Worm (Caenorhabditis elegans) whole organism, young adult: ENCODE results near the gene M04G7.1.

Source experiments
- B0035.1 ChIP-seq: sonication (generic microtip); optimal IDR thresholded peaks from 2 replicates; lab custom pipeline; 2016; ENCODE audit warnings: missing genetic modification characterization, mild to moderate bottlenecking, missing compliant biosample characterization, missing genotype, missing genetic modification reagents
- B0336.3 ChIP-seq: fragments of 200-800 bp; sonication (Bioruptor generic); IDR thresholded peaks from 2 replicates; pipeline ENCODE4 v1.3.6; 2022; ENCODE audit warnings: missing genetic modification characterization, missing compliant biosample characterization
- C06A6.2 ChIP-seq: fragments of 200-800 bp; sonication (Bioruptor generic); conservative IDR thresholded peaks from 2 replicates; pipeline ENCODE4 v1.3.6; 2022; ENCODE audit warnings: missing genetic modification characterization, missing compliant biosample characterization
- F22D6.2 ChIP-seq: sonication (generic microtip); optimal IDR thresholded peaks from 2 replicates; lab custom pipeline; 2016; ENCODE audit warnings: mild to moderate bottlenecking, missing genetic modification characterization, missing compliant biosample characterization
- F23B12.7 ChIP-seq: sonication (generic microtip); optimal IDR thresholded peaks from 2 replicates; lab custom pipeline; 2017; ENCODE audit warnings: missing genetic modification characterization, mild to moderate bottlenecking, missing compliant biosample characterization, antibody characterized with exemption, moderate library complexity; ENCODE audit not compliant: insufficient read depth
- F33H1.4 ChIP-seq: fragments of 200-800 bp; sonication (Bioruptor generic); IDR thresholded peaks from 2 replicates; pipeline ENCODE4 v1.3.6; 2022; ENCODE audit warnings: missing genetic modification reagents, missing genetic modification characterization, missing compliant biosample characterization
- F52B5.7 ChIP-seq: sonication (generic microtip); optimal IDR thresholded peaks from 2 replicates; lab custom pipeline; 2016; ENCODE audit warnings: mild to moderate bottlenecking, missing genetic modification characterization, missing compliant biosample characterization
- K11D2.4 ChIP-seq: fragments of 200-800 bp; sonication (Bioruptor generic); IDR thresholded peaks from 2 replicates; pipeline ENCODE4 v1.3.6; 2022; ENCODE audit warnings: missing genetic modification reagents, missing genetic modification characterization, missing compliant biosample characterization
- K12H6.12 ChIP-seq: fragments of 200-800 bp; sonication (Bioruptor generic); optimal IDR thresholded peaks from 2 replicates; lab custom pipeline; 2018; ENCODE audit warnings: mild to moderate bottlenecking, missing genetic modification characterization, missing compliant biosample characterization
- T07F8.4 ChIP-seq: sonication (generic microtip); optimal IDR thresholded peaks from 2 replicates; lab custom pipeline; 2016; ENCODE audit warnings: mild to moderate bottlenecking, missing genetic modification characterization, moderate library complexity, missing compliant biosample characterization
- Y53F4B.3 ChIP-seq: fragments of 200-800 bp; sonication (Bioruptor generic); IDR thresholded peaks from 2 replicates; pipeline ENCODE4 v1.3.6; 2022; ENCODE audit warnings: missing genetic modification reagents, missing genetic modification characterization, missing compliant biosample characterization
- Y53G8AR.9 ChIP-seq: fragments of 200-800 bp; sonication (Bioruptor generic); conservative IDR thresholded peaks from 2 replicates; pipeline ENCODE4 v1.3.6; 2022; ENCODE audit warnings: missing genetic modification reagents, missing genetic modification characterization, missing compliant biosample characterization
- Y56A3A.18 ChIP-seq: fragments of 200-800 bp; sonication (Bioruptor generic); IDR thresholded peaks from 2 replicates; pipeline ENCODE4 v1.3.6; 2022; ENCODE audit warnings: missing genetic modification reagents, missing genetic modification characterization, missing compliant biosample characterization
- Y67H2A.10 ChIP-seq: fragments of 200-800 bp; sonication (Bioruptor generic); conservative IDR thresholded peaks from 2 replicates; pipeline ENCODE4 v1.3.6; 2022; ENCODE audit warnings: missing genetic modification reagents, missing genetic modification characterization, missing compliant biosample characterization
- ama-1 ChIP-seq, 3 experiments: fragments of 150-350 bp in 1 of 3; sonication (generic microtip) in 2 of 3; optimal IDR thresholded peaks; 2 replicates each; lab custom pipeline; 2014 to 2018; ENCODE audit warnings: missing biosample characterization in 2 of 3, missing genetic modification characterization in 2 of 3, missing genetic modification reagents in 2 of 3
- aptf-3 ChIP-seq: fragments of 200-800 bp; sonication (Bioruptor generic); IDR thresholded peaks from 2 replicates; pipeline ENCODE4 v1.3.6; 2022; ENCODE audit warnings: missing genetic modification characterization, missing compliant biosample characterization
- athp-1 ChIP-seq: sonication (generic microtip); optimal IDR thresholded peaks from 2 replicates; lab custom pipeline; 2017; ENCODE audit warnings: mild to moderate bottlenecking, missing genetic modification characterization, missing compliant biosample characterization
- bed-1 ChIP-seq: fragments of 200-800 bp; sonication (Bioruptor generic); IDR thresholded peaks from 2 replicates; pipeline ENCODE4 v1.3.6; 2022; ENCODE audit warnings: missing genetic modification reagents, missing genetic modification characterization, missing compliant biosample characterization
- cebp-1 ChIP-seq, 2 experiments: fragments of 200-800 bp in 1 of 2; sonication (Bioruptor generic) in 1 of 2; sonication (generic microtip) in 1 of 2; IDR thresholded peaks in 1 of 2; optimal IDR thresholded peaks in 1 of 2; 2 replicates each; pipeline versions ENCODE4 v1.3.6 to Lab custom; 2017 to 2022; ENCODE audit warnings: missing compliant biosample characterization in 2 of 2, missing genetic modification characterization in 2 of 2, mild to moderate bottlenecking in 1 of 2, missing genetic modification reagents in 1 of 2, moderate library complexity in 1 of 2
- ceh-40 ChIP-seq: fragments of 200-800 bp; sonication (Bioruptor generic); IDR thresholded peaks from 2 replicates; pipeline ENCODE4 v1.3.6; 2022; ENCODE audit warnings: missing genetic modification characterization, missing compliant biosample characterization
- ceh-79 ChIP-seq: sonication (generic microtip); optimal IDR thresholded peaks from 2 replicates; lab custom pipeline; 2017; ENCODE audit warnings: mild to moderate bottlenecking, missing genetic modification characterization, missing compliant biosample characterization
- egl-18 ChIP-seq: fragments of 200-800 bp; sonication (Bioruptor generic); IDR thresholded peaks from 2 replicates; pipeline ENCODE4 v1.3.6; 2022; ENCODE audit warnings: missing genetic modification reagents, missing genetic modification characterization, missing compliant biosample characterization
- egrh-3 ChIP-seq: fragments of 200-800 bp; sonication (Bioruptor generic); IDR thresholded peaks from 2 replicates; pipeline ENCODE4 v1.3.6; 2022; ENCODE audit warnings: missing genetic modification reagents, missing genetic modification characterization, missing compliant biosample characterization
- ets-4 ChIP-seq: fragments of 200-800 bp; sonication (Bioruptor generic); optimal IDR thresholded peaks from 2 replicates; lab custom pipeline; 2018; ENCODE audit warnings: mild to moderate bottlenecking, missing genetic modification characterization, missing compliant biosample characterization
- hmg-1.2 ChIP-seq: fragments of 200-800 bp; sonication (Bioruptor generic); IDR thresholded peaks from 2 replicates; pipeline ENCODE4 v1.3.6; 2022; ENCODE audit warnings: missing genetic modification reagents, missing genetic modification characterization, missing compliant biosample characterization
- madf-6 ChIP-seq: fragments of 200-800 bp; sonication (Bioruptor generic); IDR thresholded peaks from 2 replicates; pipeline ENCODE4 v1.3.6; 2022; ENCODE audit warnings: missing genetic modification reagents, missing genetic modification characterization, missing compliant biosample characterization
- nhr-120 ChIP-seq: fragments of 200-800 bp; sonication (Bioruptor generic); IDR thresholded peaks from 2 replicates; pipeline ENCODE4 v1.3.6; 2022; ENCODE audit warnings: missing genetic modification characterization, missing compliant biosample characterization
- nhr-27 ChIP-seq: fragments of 200-800 bp; sonication (Bioruptor generic); optimal IDR thresholded peaks from 2 replicates; lab custom pipeline; 2018; ENCODE audit warnings: mild to moderate bottlenecking, missing genetic modification characterization, moderate library complexity, missing compliant biosample characterization
- nhr-90 ChIP-seq: sonication (generic microtip); optimal IDR thresholded peaks from 2 replicates; lab custom pipeline; 2016; ENCODE audit warnings: missing genotype, mild to moderate bottlenecking, missing genetic modification characterization, missing compliant biosample characterization
- repo-1 ChIP-seq: sonication (generic microtip); optimal IDR thresholded peaks from 2 replicates; lab custom pipeline; 2017; ENCODE audit warnings: mild to moderate bottlenecking, missing genetic modification characterization, missing compliant biosample characterization
- sea-2 ChIP-seq: fragments of 200-800 bp; sonication (Bioruptor generic); IDR thresholded peaks from 2 replicates; pipeline ENCODE4 v1.3.6; 2022; ENCODE audit warnings: missing genetic modification characterization, missing compliant biosample characterization
- snpc-1.1 ChIP-seq: sonication (generic microtip); optimal IDR thresholded peaks from 2 replicates; lab custom pipeline; 2017; ENCODE audit warnings: missing genetic modification characterization, mild to moderate bottlenecking, missing compliant biosample characterization, antibody characterized with exemption, moderate library complexity, missing genotype, missing genetic modification reagents; ENCODE audit not compliant: insufficient read depth
- snpc-4 ChIP-seq, 5 experiments: fragments of 150-350 bp in 1 of 5; sonication (generic microtip) in 4 of 5; optimal IDR thresholded peaks; 2 replicates each; lab custom pipeline; 2014 to 2018; ENCODE audit warnings: missing genetic modification characterization in 5 of 5, missing biosample characterization in 3 of 5, antibody characterized with exemption in 2 of 5, mild to moderate bottlenecking in 2 of 5, missing compliant biosample characterization in 2 of 5, missing genotype in 2 of 5, moderate library complexity in 2 of 5, missing genetic modification reagents in 1 of 5
- zfh-2 ChIP-seq: fragments of 200-800 bp; sonication (Bioruptor generic); conservative IDR thresholded peaks from 2 replicates; pipeline ENCODE4 v1.3.6; 2022; ENCODE audit warnings: missing genetic modification reagents, missing genetic modification characterization, missing compliant biosample characterization
- ztf-22 ChIP-seq: fragments of 200-800 bp; sonication (Bioruptor generic); optimal IDR thresholded peaks from 2 replicates; lab custom pipeline; 2018; ENCODE audit warnings: mild to moderate bottlenecking, missing genetic modification characterization, moderate library complexity, missing compliant biosample characterization
- ztf-28 ChIP-seq: fragments of 200-800 bp; sonication (Bioruptor generic); IDR thresholded peaks from 2 replicates; pipeline ENCODE4 v1.3.6; 2022; ENCODE audit warnings: missing genetic modification reagents, missing genetic modification characterization, missing compliant biosample characterization
- ztf-3 ChIP-seq: fragments of 200-800 bp; sonication (Bioruptor generic); optimal IDR thresholded peaks from 2 replicates; lab custom pipeline; 2018; ENCODE audit warnings: mild to moderate bottlenecking, missing genetic modification characterization, missing compliant biosample characterization

Gene M04G7.1

DNA sequence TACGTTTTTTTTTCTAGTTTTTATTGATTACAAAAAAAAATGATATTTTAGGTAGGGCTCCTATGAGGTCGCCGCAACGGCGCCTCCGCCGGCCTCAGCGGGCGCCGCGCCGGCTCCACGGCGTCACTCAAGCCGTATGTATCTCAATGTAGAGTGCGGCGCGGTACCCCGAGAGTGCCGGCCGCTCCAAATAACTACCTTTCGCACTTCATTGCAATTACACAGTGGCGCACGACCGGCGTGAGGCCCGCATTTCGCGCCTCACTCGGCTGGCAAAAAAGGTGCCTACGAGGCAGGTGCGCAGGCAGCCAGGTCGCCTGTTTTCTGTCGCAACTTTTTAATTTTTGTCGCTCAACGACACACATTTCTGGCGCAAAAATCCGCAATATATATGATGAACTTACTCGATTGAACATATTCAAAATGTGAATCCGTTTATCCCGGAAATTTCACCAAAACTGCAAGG lies 5.1 kb downstream of the M04G7.1 start, which contains the start of gene M04G7.2 (continued):
- TF ChIP-seq Y53F4B.3 (GFP tag; lab: Robert Waterston, UW) = no peak
- TF ChIP-seq madf-6 = no peak

DNA sequence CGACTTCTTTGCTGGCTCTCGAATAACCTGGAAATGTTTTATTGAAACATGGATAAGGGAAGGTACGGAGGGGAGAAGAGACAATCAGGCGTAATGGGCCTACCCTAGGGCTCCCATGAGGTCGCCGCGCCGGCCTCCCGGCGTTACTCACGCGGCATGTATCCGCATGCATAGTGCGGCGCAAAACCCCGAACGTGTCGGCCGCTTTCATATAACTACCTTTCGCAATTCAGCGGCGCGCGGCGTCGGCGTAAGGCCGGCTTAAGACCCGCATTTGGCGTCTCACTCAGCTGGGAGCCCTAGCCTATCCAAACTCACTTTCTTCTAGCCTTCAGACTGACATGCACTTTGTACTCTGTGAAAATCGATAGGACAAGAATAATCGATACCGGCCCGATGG lies 6.5 kb downstream of the M04G7.1 start:
- no peak for TF ChIP-seq bed-1 (GFP tag; lab: Robert Waterston, UW)
- TF ChIP-seq sea-2 (GFP tag; lab: Robert Waterston, UW) = no peak
- no peak for TF ChIP-seq Y67H2A.10
- no peak for TF ChIP-seq cebp-1 (GFP tag; IDR thresholded peaks at IDR 0.05; lab: Robert Waterston, UW)
- TF ChIP-seq cebp-1 (tag; optimal IDR thresholded peaks at IDR 0.05; lab: Kevin White, UChicago) = no peak
- no peak for TF ChIP-seq T07F8.4 (tag; lab: Kevin White, UChicago)
- TF ChIP-seq K11D2.4 (GFP tag; lab: Robert Waterston, UW) = 0 out of 2 replicates have a peak, but pooled peaks have one; percentile 50
- no peak for TF ChIP-seq ztf-22 (GFP tag; lab: Kevin White, UChicago)
- TF ChIP-seq egrh-3 = no peak; the same call in 1 of the 2 replicates
- TF ChIP-seq B0035.1 (tag; lab: Kevin White, UChicago) = no peak
- no peak for TF ChIP-seq F23B12.7 (tag; lab: Kevin White, UChicago)
- no peak for TF ChIP-seq ztf-3 (GFP tag; lab: Kevin White, UChicago)
- no peak for TF ChIP-seq C06A6.2 (GFP tag; lab: Robert Waterston, UW)
- TF ChIP-seq aptf-3 (GFP tag; lab: Robert Waterston, UW) = no peak
- no peak for TF ChIP-seq snpc-4 (GFP tag; optimal IDR thresholded peaks at IDR 0.05; lab: Kevin White, UChicago)
- peak in 3 of 4 experiments; percentile 6 to 82 (median 38) for TF ChIP-seq snpc-4 (tag; optimal IDR thresholded peaks at IDR 0.05; lab: Kevin White, UChicago)
- no peak for TF ChIP-seq hmg-1.2 (GFP tag; lab: Robert Waterston, UW)
- TF ChIP-seq nhr-120 (GFP tag; lab: Robert Waterston, UW) = no peak
- TF ChIP-seq ceh-40 (GFP tag; lab: Robert Waterston, UW) = no peak
- TF ChIP-seq K12H6.12 = no peak
- TF ChIP-seq nhr-90 (tag; lab: Kevin White, UChicago) = no peak
- peak; percentile 56 for TF ChIP-seq snpc-1.1
- no peak for TF ChIP-seq ets-4
- TF ChIP-seq nhr-27 (tag; lab: Kevin White, UChicago) = no peak
- no peak for TF ChIP-seq F22D6.2 (tag; lab: Kevin White, UChicago)
- TF ChIP-seq egl-18 = no peak
- TF ChIP-seq zfh-2 (GFP tag; lab: Robert Waterston, UW) = peak; percentile 80
- TF ChIP-seq Y53G8AR.9 (GFP tag; lab: Robert Waterston, UW) = no peak
- TF ChIP-seq ama-1 (optimal IDR thresholded peaks at IDR 0.05; lab: Kevin White, UChicago) = no peak
- TF ChIP-seq ama-1 (GFP tag; optimal IDR thresholded peaks at IDR 0.05; lab: Kevin White, UChicago) = no peak
- 0 out of 2 replicates have a peak, but pooled peaks have one; percentile 43 for TF ChIP-seq ztf-28
- no peak for TF ChIP-seq athp-1 (tag; lab: Kevin White, UChicago)
- no peak for TF ChIP-seq Y56A3A.18 (GFP tag; lab: Robert Waterston, UW)
- TF ChIP-seq ceh-79 (tag; lab: Kevin White, UChicago) = no peak
- no peak for TF ChIP-seq repo-1 (tag; lab: Kevin White, UChicago)
- no peak for TF ChIP-seq F33H1.4
- no peak for TF ChIP-seq F52B5.7 (tag; lab: Kevin White, UChicago)
- TF ChIP-seq B0336.3 = no peak
